Worm (Caenorhabditis elegans): ENCODE measurements around the gene gtf-2A2.

Gene gtf-2A2

ce11 chrIII:12658649-12659048 is 34.1 kb downstream of the gtf-2A2 start:
- TF ChIP-seq zfp-3 (GFP tag; conservative IDR thresholded peaks at IDR 0.05), result peak; percentile 56; the same call in 1 of the 2 replicates
- peak; percentile 30 for TF ChIP-seq hlh-11 (tag; optimal IDR thresholded peaks at IDR 0.05)
- TF ChIP-seq nhr-102 (tag; optimal IDR thresholded peaks at IDR 0.05), result peak; percentile 62
- no peak for TF ChIP-seq egl-43 (GFP tag; IDR thresholded peaks at IDR 0.05)
- TF ChIP-seq daf-16 (GFP tag; optimal IDR thresholded peaks at IDR 0.05), result peak in 1 of 2 experiments; percentile 76
- peak; percentile 3 for TF ChIP-seq daf-16 (tag; optimal IDR thresholded peaks at IDR 0.05)
- no peak for TF ChIP-seq aha-1 (tag)
- TF ChIP-seq tra-1 (GFP tag; IDR thresholded peaks at IDR 0.05), result peak; percentile 87
- no peak for TF ChIP-seq zip-11 (GFP tag; IDR thresholded peaks at IDR 0.05)
- peak; percentile 77 for TF ChIP-seq php-3 (GFP tag; IDR thresholded peaks at IDR 0.05)
- no peak for TF ChIP-seq sdz-12 (GFP tag; optimal IDR thresholded peaks at IDR 0.05)
- no peak for TF ChIP-seq hlh-30 (tag; optimal IDR thresholded peaks at IDR 0.05; ENCODE audit: insufficient read depth)
- no peak for TF ChIP-seq ceh-20 (GFP tag; IDR thresholded peaks at IDR 0.05)
- TF ChIP-seq dmd-6 (GFP tag; IDR thresholded peaks at IDR 0.05), result peak; percentile 93
- TF ChIP-seq nhr-48 (tag; optimal IDR thresholded peaks at IDR 0.05), result peak; percentile 21
- no peak for TF ChIP-seq spr-3 (GFP tag; optimal IDR thresholded peaks at IDR 0.05)
- TF ChIP-seq nhr-11 (tag; optimal IDR thresholded peaks at IDR 0.05), result no peak
- TF ChIP-seq pha-4 (GFP tag; IDR thresholded peaks at IDR 0.05), result peak; percentile 10; the same call in 1 of the 2 replicates
- TF ChIP-seq pha-4 (tag; optimal IDR thresholded peaks at IDR 0.05), result no peak
- no peak for TF ChIP-seq R02D3.7 (tag; optimal IDR thresholded peaks at IDR 0.05)
- TF ChIP-seq dve-1 (tag; optimal IDR thresholded peaks at IDR 0.05; ENCODE audit: insufficient read depth), result peak; percentile 22

- peak; percentile 38 for TF ChIP-seq aha-1 (tag)
- TF ChIP-seq ceh-28 (tag; optimal IDR thresholded peaks at IDR 0.05), result no peak
Observed at ce11 chrIII:12662186-12662585, 37.6 kb downstream of the gtf-2A2 start, which contains the start of gene tpst-1. TSS of gene tpst-1 (minus strand) at chrIII:12662286.

- TF ChIP-seq lin-38 (GFP tag; IDR thresholded peaks at IDR 0.05) (peak; percentile 78), dmd-6 (GFP tag; IDR thresholded peaks at IDR 0.05) (peak; percentile 19; the same call in 1 of the 2 replicates), hlh-11 (tag; optimal IDR thresholded peaks at IDR 0.05) (peak; percentile 44), aha-1 (tag) (peak; percentile 66), nhr-28 (tag; optimal IDR thresholded peaks at IDR 0.05) (peak; percentile 25), mes-2 (tag; optimal IDR thresholded peaks at IDR 0.05; ENCODE audit: poor library complexity, severe bottlenecking) (peak; percentile 20), mxl-3 (GFP tag; optimal IDR thresholded peaks at IDR 0.05) (peak; percentile 89), hmg-1.1 (GFP tag; IDR thresholded peaks at IDR 0.05) (peak; percentile 63), hlh-30 (tag; optimal IDR thresholded peaks at IDR 0.05; ENCODE audit: insufficient read depth) (peak; percentile 61)
Observed at ce11 chrIII:12665500-12665907, 40.9 kb downstream of the gtf-2A2 start.

- TF ChIP-seq daf-16 (GFP tag; optimal IDR thresholded peaks at IDR 0.05) (no peak), daf-16 (tag; optimal IDR thresholded peaks at IDR 0.05) (peak; percentile 56), dmd-6 (GFP tag; IDR thresholded peaks at IDR 0.05) (peak; percentile 55), mdl-1 (tag; optimal IDR thresholded peaks at IDR 0.05) (peak in 1 of 2 experiments; percentile 7), lin-38 (GFP tag; IDR thresholded peaks at IDR 0.05) (no peak), daf-19 (GFP tag; conservative IDR thresholded peaks at IDR 0.05) (no peak)
Observed at ce11 chrIII:12668821-12669220, 44.3 kb downstream of the gtf-2A2 start.

ce11 chrIII:12673382-12673970 is 48.9 kb downstream of the gtf-2A2 start, which contains the start of the genes taf-7.2 and elpc-2:
TSS of gene taf-7.2 (minus strand) at chrIII:12673423.
TSS of gene elpc-2 (plus strand) at chrIII:12673677.
- no peak for TF ChIP-seq ctbp-1 (GFP tag; IDR thresholded peaks at IDR 0.05)
- peak; percentile 94 for TF ChIP-seq mes-2 (tag; optimal IDR thresholded peaks at IDR 0.05; ENCODE audit: poor library complexity, severe bottlenecking)
- peak in 1 of 2 experiments; percentile 26 for TF ChIP-seq unc-62 (GFP tag; optimal IDR thresholded peaks at IDR 0.05 in 1 of 2)
- no peak for TF ChIP-seq unc-62 (tag; optimal IDR thresholded peaks at IDR 0.05)
- TF ChIP-seq pha-4 (GFP tag; IDR thresholded peaks at IDR 0.05), result peak; percentile 45; the same call in 1 of the 2 replicates
- no peak for TF ChIP-seq pha-4 (tag; optimal IDR thresholded peaks at IDR 0.05)
- TF ChIP-seq unc-130 (GFP tag; optimal IDR thresholded peaks at IDR 0.05), result peak; percentile 14
- TF ChIP-seq nhr-77 (tag; optimal IDR thresholded peaks at IDR 0.05), result no peak
- TF ChIP-seq aha-1 (tag), result peak; percentile 77
- TF ChIP-seq ceh-82 (tag; optimal IDR thresholded peaks at IDR 0.05), result no peak
- TF ChIP-seq lsy-2 (tag; optimal IDR thresholded peaks at IDR 0.05), result peak in 1 of 2 experiments; percentile 65
- TF ChIP-seq ceh-44 (GFP tag; IDR thresholded peaks at IDR 0.05), result no peak
- peak in 1 of 2 experiments; percentile 70 for TF ChIP-seq hif-1 (tag; optimal IDR thresholded peaks at IDR 0.05)
- peak; percentile 55 for TF ChIP-seq lin-38 (GFP tag; IDR thresholded peaks at IDR 0.05)
- TF ChIP-seq Y48G9A.11 (GFP tag; IDR thresholded peaks at IDR 0.05), result peak; percentile 14; the same call in 1 of the 2 replicates
- peak; percentile 62; the same call in 1 of the 2 replicates for TF ChIP-seq dmd-9 (GFP tag; IDR thresholded peaks at IDR 0.05)
- TF ChIP-seq dpl-1 (GFP tag; optimal IDR thresholded peaks at IDR 0.05), result peak; percentile 47
- no peak for TF ChIP-seq zfp-3 (GFP tag; conservative IDR thresholded peaks at IDR 0.05)
